Fruit fly (Drosophila melanogaster): Measurements from ENCODE around the gene Dref.

DNA sequence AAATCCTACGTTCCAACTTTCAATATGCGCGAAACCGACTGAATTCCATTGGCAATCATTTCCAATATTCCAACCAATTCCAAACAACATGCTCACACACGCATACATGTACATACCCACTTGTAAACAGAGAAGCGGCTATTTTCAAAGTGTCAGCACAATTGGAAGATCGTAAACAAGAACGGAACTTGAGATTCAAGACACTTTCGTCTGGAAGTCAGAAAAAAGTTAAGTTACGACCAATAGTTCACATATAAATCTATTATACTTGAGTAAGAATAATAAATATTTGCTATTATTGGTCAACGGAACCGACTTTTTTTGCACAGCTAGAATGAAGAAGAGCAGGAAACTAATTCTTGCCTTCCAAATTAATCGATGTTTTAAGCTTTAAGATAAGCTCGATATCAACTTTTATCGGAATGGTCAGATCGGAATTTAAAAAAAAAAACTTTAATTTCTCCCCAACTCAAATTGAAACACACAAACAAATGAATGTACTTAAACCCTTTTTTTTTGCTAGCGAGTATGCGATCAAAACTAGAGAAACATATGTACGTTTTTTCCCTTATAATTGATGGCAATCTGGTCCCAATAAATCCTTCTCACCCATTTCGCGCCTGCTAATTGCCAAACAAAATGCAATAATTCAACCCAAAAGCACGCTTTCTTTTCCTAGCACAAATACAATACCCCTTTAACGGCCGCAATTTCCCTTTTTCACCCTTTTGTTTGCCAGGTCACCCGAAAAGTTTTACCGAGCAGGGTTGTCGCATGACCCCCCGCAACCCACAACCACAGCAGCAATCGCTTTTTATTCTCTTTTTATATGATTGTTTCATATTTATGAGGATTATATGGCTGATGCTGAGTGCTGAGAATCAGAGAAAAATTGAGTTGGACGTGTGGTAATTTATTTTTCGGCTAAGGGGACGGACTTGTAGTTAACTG, 35.7 kb upstream of the Dref start, which contains the start of the genes CG31875 and SoYb:
- TF ChIP-seq CG6854 (GFP tag; optimal IDR thresholded peaks at IDR 0.05): no peak
- TF ChIP-seq CG11762 (GFP tag; optimal IDR thresholded peaks at IDR 0.05; ENCODE audit: insufficient read depth): no peak
- TF ChIP-seq Sox15 (GFP tag; optimal IDR thresholded peaks at IDR 0.05): no peak
- no peak for TF ChIP-seq dac (GFP tag; optimal IDR thresholded peaks at IDR 0.05)
- no peak for TF ChIP-seq Lpt (GFP tag; optimal IDR thresholded peaks at IDR 0.05)
- TF ChIP-seq OdsH (GFP tag; optimal IDR thresholded peaks at IDR 0.05): no peak
- TF ChIP-seq CG6163 (GFP tag; IDR thresholded peaks at IDR 0.05): no peak
- TF ChIP-seq Hr4 (GFP tag; optimal IDR thresholded peaks at IDR 0.05): no peak
- no peak for TF ChIP-seq CG15336 (GFP tag; IDR thresholded peaks at IDR 0.05)
- TF ChIP-seq fd59A (GFP tag; optimal IDR thresholded peaks at IDR 0.05): no peak
- no peak for TF ChIP-seq CG3032 (tag; optimal IDR thresholded peaks at IDR 0.05)
- no peak for TF ChIP-seq salr (GFP tag; optimal IDR thresholded peaks at IDR 0.05)
- TF ChIP-seq CG16779 (tag; optimal IDR thresholded peaks at IDR 0.05): no peak
